Worm (Caenorhabditis elegans) whole organism, early embryonic: ENCODE measurements around the gene F48F7.6.

ENCODE experiments used
- F13C5.2 ChIP-seq: sonication (generic microtip); optimal IDR thresholded peaks from 2 replicates; lab custom pipeline; 2017; ENCODE audit warnings: mild to moderate bottlenecking, missing genetic modification characterization, inconsistent platforms, missing compliant biosample characterization
- ama-1 ChIP-seq: fragments of 150-350 bp; optimal IDR thresholded peaks from 2 replicates; lab custom pipeline; 2014
- ceh-13 ChIP-seq: fragments of 200-800 bp; sonication (Bioruptor generic); optimal IDR thresholded peaks from 2 replicates; lab custom pipeline; 2018; ENCODE audit warnings: mild to moderate bottlenecking, missing genetic modification characterization, missing compliant biosample characterization
- ceh-36 ChIP-seq: sonication (generic microtip); optimal IDR thresholded peaks from 2 replicates; lab custom pipeline; 2016; ENCODE audit warnings: missing genetic modification characterization, inconsistent platforms, missing compliant biosample characterization
- hmbx-1 ChIP-seq: sonication (generic microtip); optimal IDR thresholded peaks from 2 replicates; lab custom pipeline; 2016; ENCODE audit warnings: mild to moderate bottlenecking, missing genetic modification characterization, missing compliant biosample characterization
- hmg-4 ChIP-seq: fragments of 200-800 bp; sonication (Bioruptor generic); optimal IDR thresholded peaks from 2 replicates; lab custom pipeline; 2018; ENCODE audit warnings: mild to moderate bottlenecking, missing genetic modification characterization, missing compliant biosample characterization
- pes-1 ChIP-seq: fragments of 200-800 bp; sonication (Bioruptor generic); IDR thresholded peaks from 2 replicates; pipeline ENCODE4 v1.3.6; 2022; ENCODE audit warnings: missing genetic modification reagents, missing genetic modification characterization, missing compliant biosample characterization
- scrt-1 ChIP-seq: fragments of 200-800 bp; sonication (Bioruptor generic); IDR thresholded peaks from 2 replicates; pipeline ENCODE4 v1.3.6; 2022; ENCODE audit warnings: missing genetic modification characterization, missing compliant biosample characterization
- sea-1 ChIP-seq: fragments of 200-800 bp; sonication (Bioruptor generic); conservative IDR thresholded peaks from 2 replicates; pipeline ENCODE4 v1.3.6; 2022; ENCODE audit warnings: missing genetic modification characterization, missing compliant biosample characterization
- tra-4 ChIP-seq: sonication (generic microtip); optimal IDR thresholded peaks from 2 replicates; lab custom pipeline; 2017; ENCODE audit warnings: missing genetic modification characterization, missing compliant biosample characterization

DNA sequence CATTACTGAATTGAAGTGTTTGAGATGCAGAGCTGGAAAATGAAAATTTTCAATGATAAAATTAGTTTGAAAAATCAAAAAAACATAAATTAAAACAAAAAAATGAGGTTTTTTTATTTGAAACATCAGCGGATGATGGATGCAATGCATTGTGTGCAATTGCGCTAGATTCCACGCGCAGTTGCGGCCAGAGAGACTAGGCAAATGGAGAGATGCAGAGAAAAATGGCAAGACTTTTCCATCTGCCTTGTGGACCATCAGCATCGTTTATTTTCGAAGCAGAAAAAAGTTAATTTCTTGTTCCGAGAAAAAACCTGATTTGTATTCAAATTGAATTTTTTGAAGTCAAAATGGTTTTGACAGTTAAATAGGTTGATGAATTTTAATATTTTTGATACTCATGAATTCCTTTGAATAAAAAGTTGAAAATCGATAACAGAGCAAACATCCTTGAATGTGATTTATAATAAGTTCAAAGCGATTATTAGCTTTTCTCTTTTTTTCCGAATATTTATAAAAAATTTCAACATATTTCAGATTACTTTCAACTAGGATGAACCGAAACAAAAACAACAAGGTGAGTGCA lies 18.3 kb downstream of the F48F7.6 start, which contains the start of the genes C31E10.5 and C31E10.6:
- TF ChIP-seq scrt-1 (GFP tag; lab: Robert Waterston, UW), result 0 out of 2 replicates have a peak, but pooled peaks have one; percentile 34
- no peak for TF ChIP-seq ceh-36 (tag; lab: Kevin White, UChicago)
- TF ChIP-seq ama-1 (lab: Kevin White, UChicago), result no peak
- TF ChIP-seq ceh-13 (GFP tag; lab: Kevin White, UChicago), result no peak
- no peak for TF ChIP-seq pes-1 (GFP tag; lab: Robert Waterston, UW)
- TF ChIP-seq hmg-4 (GFP tag; lab: Kevin White, UChicago), result no peak
- no peak for TF ChIP-seq sea-1 (GFP tag; lab: Robert Waterston, UW)
- TF ChIP-seq F13C5.2 (tag; lab: Kevin White, UChicago), result peak; percentile 66
- TF ChIP-seq hmbx-1, result no peak
- no peak for TF ChIP-seq tra-4 (tag; lab: Kevin White, UChicago)
